Worm (Caenorhabditis elegans): ENCODE measurements around the gene rev-1.

The rev-1 gene

ce11 chrII:7900762-7901161 lies 340 bp downstream of the rev-1 start:
- TF ChIP-seq lir-3 (tag; optimal IDR thresholded peaks at IDR 0.05) = no peak
- TF ChIP-seq ceh-20 (GFP tag; IDR thresholded peaks at IDR 0.05) = no peak
- no peak for TF ChIP-seq dve-1 (tag; optimal IDR thresholded peaks at IDR 0.05; ENCODE audit: insufficient read depth)
- TF ChIP-seq T20F7.1 (GFP tag; optimal IDR thresholded peaks at IDR 0.05) = no peak
- TF ChIP-seq aha-1 (tag) = peak; percentile 92
- TF ChIP-seq nhr-111 (GFP tag; optimal IDR thresholded peaks at IDR 0.05) = no peak

- TF ChIP-seq Y75B8A.6 (GFP tag; IDR thresholded peaks at IDR 0.05) = no peak
- no peak for TF ChIP-seq mxl-3 (GFP tag; optimal IDR thresholded peaks at IDR 0.05)
- no peak for TF ChIP-seq fkh-10 (GFP tag; optimal IDR thresholded peaks at IDR 0.05)
- no peak for TF ChIP-seq mes-2 (tag; optimal IDR thresholded peaks at IDR 0.05; ENCODE audit: poor library complexity, severe bottlenecking)
- TF ChIP-seq nhr-111 (GFP tag; optimal IDR thresholded peaks at IDR 0.05) = no peak
- no peak for TF ChIP-seq daf-12 (tag; optimal IDR thresholded peaks at IDR 0.05)
- TF ChIP-seq spr-3 (GFP tag; optimal IDR thresholded peaks at IDR 0.05) = no peak
- no peak for TF ChIP-seq attf-4 (tag; optimal IDR thresholded peaks at IDR 0.05)
These were observed 1.6 kb downstream of the rev-1 start for ce11 chrII:7901990-7902389.

ce11 chrII:7907539-7907997 lies 7.1 kb downstream of the rev-1 start, which contains the start of gene best-23:
best-23 (minus strand) TSS chrII:7907589.
- TF ChIP-seq fkh-10 (GFP tag; optimal IDR thresholded peaks at IDR 0.05) = no peak
- no peak for TF ChIP-seq mdt-29 (GFP tag; IDR thresholded peaks at IDR 0.05)
- peak; percentile 22 for TF ChIP-seq hlh-11 (tag; optimal IDR thresholded peaks at IDR 0.05)
- no peak for TF ChIP-seq lir-3 (tag; optimal IDR thresholded peaks at IDR 0.05)
- peak; percentile 45 for TF ChIP-seq hlh-30 (tag; optimal IDR thresholded peaks at IDR 0.05; ENCODE audit: insufficient read depth)
- peak; percentile 6 for TF ChIP-seq nhr-11 (tag; optimal IDR thresholded peaks at IDR 0.05)

- TF ChIP-seq aha-1 (tag) (peak; percentile 38), Y105C5A.15 (GFP tag; IDR thresholded peaks at IDR 0.05) (no peak)
These were observed 10.6 kb downstream of the rev-1 start, which contains the start of gene ZK675.4 for ce11 chrII:7911015-7911414. ZK675.4 (plus strand) TSS chrII:7911315.

ce11 chrII:7920178-7920577 lies 19.8 kb downstream of the rev-1 start:
- no peak for TF ChIP-seq D1046.2 (GFP tag; IDR thresholded peaks at IDR 0.05)
- TF ChIP-seq F37D6.2 (tag; optimal IDR thresholded peaks at IDR 0.05) = no peak
- no peak for TF ChIP-seq dmd-9 (GFP tag; IDR thresholded peaks at IDR 0.05)
- no peak for TF ChIP-seq ctbp-1 (GFP tag; IDR thresholded peaks at IDR 0.05)
- no peak for TF ChIP-seq pqm-1 (tag; optimal IDR thresholded peaks at IDR 0.05)
- no peak for TF ChIP-seq nhr-48 (tag; optimal IDR thresholded peaks at IDR 0.05)
- TF ChIP-seq R02D3.7 (tag; optimal IDR thresholded peaks at IDR 0.05) = no peak
- no peak for TF ChIP-seq mep-1 (tag; optimal IDR thresholded peaks at IDR 0.05)
- TF ChIP-seq zip-2 (tag; optimal IDR thresholded peaks at IDR 0.05) = no peak
- TF ChIP-seq php-3 (GFP tag; IDR thresholded peaks at IDR 0.05) = no peak
- no peak for TF ChIP-seq gei-8 (GFP tag; optimal IDR thresholded peaks at IDR 0.05)
- TF ChIP-seq tra-1 (GFP tag; IDR thresholded peaks at IDR 0.05) = no peak
- no peak for TF ChIP-seq aly-2 (tag; optimal IDR thresholded peaks at IDR 0.05)
- peak; percentile 80 for TF ChIP-seq fkh-10 (GFP tag; optimal IDR thresholded peaks at IDR 0.05)
- no peak for TF ChIP-seq cey-2 (tag; optimal IDR thresholded peaks at IDR 0.05; ENCODE audit: borderline replicate concordance, insufficient read depth)
- peak; percentile 36 for TF ChIP-seq ces-1 (GFP tag; optimal IDR thresholded peaks at IDR 0.05)
- TF ChIP-seq F10B5.3 (tag; optimal IDR thresholded peaks at IDR 0.05) = no peak
- TF ChIP-seq nhr-76 (tag; optimal IDR thresholded peaks at IDR 0.05) = no peak

All from whole organism, L4 larva.